Worm (Caenorhabditis elegans) whole organism, young adult: Measurements from ENCODE around the gene mdf-1.

Experiments
- D2030.7 ChIP-seq: fragments of 200-800 bp; sonication (Bioruptor generic); IDR thresholded peaks from 2 replicates; pipeline ENCODE4 v1.3.6; 2022; ENCODE audit warnings: missing genetic modification reagents, missing genetic modification characterization, missing compliant biosample characterization
- F10E7.11 ChIP-seq: sonication (generic microtip); optimal IDR thresholded peaks from 2 replicates; lab custom pipeline; 2017; ENCODE audit warnings: mild to moderate bottlenecking, missing genetic modification characterization, moderate library complexity, missing compliant biosample characterization
- F37B4.10 ChIP-seq: fragments of 200-800 bp; sonication (Bioruptor generic); IDR thresholded peaks from 2 replicates; pipeline ENCODE4 v1.3.6; 2022; ENCODE audit warnings: missing genetic modification characterization, missing compliant biosample characterization
- F49E8.2 ChIP-seq: sonication (generic microtip); optimal IDR thresholded peaks from 3 replicates; lab custom pipeline; 2017; ENCODE audit warnings: missing genetic modification characterization, mild to moderate bottlenecking, missing compliant biosample characterization, antibody characterized with exemption, moderate library complexity; ENCODE audit not compliant: insufficient read depth
- T07F8.4 ChIP-seq: sonication (generic microtip); optimal IDR thresholded peaks from 2 replicates; lab custom pipeline; 2016; ENCODE audit warnings: mild to moderate bottlenecking, missing genetic modification characterization, moderate library complexity, missing compliant biosample characterization
- Y53F4B.3 ChIP-seq: fragments of 200-800 bp; sonication (Bioruptor generic); IDR thresholded peaks from 2 replicates; pipeline ENCODE4 v1.3.6; 2022; ENCODE audit warnings: missing genetic modification reagents, missing genetic modification characterization, missing compliant biosample characterization
- Y67H2A.10 ChIP-seq: fragments of 200-800 bp; sonication (Bioruptor generic); conservative IDR thresholded peaks from 2 replicates; pipeline ENCODE4 v1.3.6; 2022; ENCODE audit warnings: missing genetic modification reagents, missing genetic modification characterization, missing compliant biosample characterization
- ZK185.1 ChIP-seq: sonication (generic microtip); optimal IDR thresholded peaks from 2 replicates; lab custom pipeline; 2016; ENCODE audit warnings: mild to moderate bottlenecking, missing genetic modification characterization, missing compliant biosample characterization; ENCODE audit not compliant: poor library complexity, severe bottlenecking
- attf-3 ChIP-seq: fragments of 200-800 bp; sonication (Bioruptor generic); conservative IDR thresholded peaks from 2 replicates; pipeline ENCODE4 v1.3.6; 2022; ENCODE audit warnings: missing genetic modification reagents, missing genetic modification characterization, missing compliant biosample characterization
- bed-1 ChIP-seq: fragments of 200-800 bp; sonication (Bioruptor generic); IDR thresholded peaks from 2 replicates; pipeline ENCODE4 v1.3.6; 2022; ENCODE audit warnings: missing genetic modification reagents, missing genetic modification characterization, missing compliant biosample characterization
- cebp-1 ChIP-seq, 2 experiments: fragments of 200-800 bp in 1 of 2; sonication (Bioruptor generic) in 1 of 2; sonication (generic microtip) in 1 of 2; IDR thresholded peaks in 1 of 2; optimal IDR thresholded peaks in 1 of 2; 2 replicates each; pipeline versions ENCODE4 v1.3.6 to Lab custom; 2017 to 2022; ENCODE audit warnings: missing compliant biosample characterization in 2 of 2, missing genetic modification characterization in 2 of 2, mild to moderate bottlenecking in 1 of 2, missing genetic modification reagents in 1 of 2, moderate library complexity in 1 of 2
- cebp-2 ChIP-seq: fragments of 200-800 bp; sonication (Bioruptor generic); IDR thresholded peaks from 2 replicates; pipeline ENCODE4 v1.3.6; 2022; ENCODE audit warnings: missing genetic modification characterization, missing compliant biosample characterization
- ceh-40 ChIP-seq: fragments of 200-800 bp; sonication (Bioruptor generic); IDR thresholded peaks from 2 replicates; pipeline ENCODE4 v1.3.6; 2022; ENCODE audit warnings: missing genetic modification characterization, missing compliant biosample characterization
- ceh-79 ChIP-seq: sonication (generic microtip); optimal IDR thresholded peaks from 2 replicates; lab custom pipeline; 2017; ENCODE audit warnings: mild to moderate bottlenecking, missing genetic modification characterization, missing compliant biosample characterization
- ceh-91 ChIP-seq: fragments of 200-800 bp; sonication (Bioruptor generic); IDR thresholded peaks from 2 replicates; pipeline ENCODE4 v1.3.6; 2022; ENCODE audit warnings: missing genetic modification reagents, missing genetic modification characterization, missing compliant biosample characterization
- dox-1 ChIP-seq: fragments of 200-800 bp; sonication (Bioruptor generic); IDR thresholded peaks from 2 replicates; pipeline ENCODE4 v1.3.6; 2022; ENCODE audit warnings: missing genetic modification reagents, missing genetic modification characterization, missing compliant biosample characterization
- egl-18 ChIP-seq: fragments of 200-800 bp; sonication (Bioruptor generic); IDR thresholded peaks from 2 replicates; pipeline ENCODE4 v1.3.6; 2022; ENCODE audit warnings: missing genetic modification reagents, missing genetic modification characterization, missing compliant biosample characterization
- egl-44 ChIP-seq: fragments of 200-800 bp; sonication (Bioruptor generic); IDR thresholded peaks from 2 replicates; pipeline ENCODE4 v1.3.6; 2022; ENCODE audit warnings: missing genetic modification reagents, missing genetic modification characterization, missing compliant biosample characterization
- gei-17 ChIP-seq: fragments of 200-800 bp; sonication (Bioruptor generic); optimal IDR thresholded peaks from 2 replicates; lab custom pipeline; 2018; ENCODE audit warnings: mild to moderate bottlenecking, missing genetic modification characterization, missing compliant biosample characterization
- hmg-1.2 ChIP-seq: fragments of 200-800 bp; sonication (Bioruptor generic); IDR thresholded peaks from 2 replicates; pipeline ENCODE4 v1.3.6; 2022; ENCODE audit warnings: missing genetic modification reagents, missing genetic modification characterization, missing compliant biosample characterization
- lag-1 ChIP-seq: fragments of 200-800 bp; sonication (Bioruptor generic); IDR thresholded peaks from 2 replicates; pipeline ENCODE4 v1.3.6; 2022; ENCODE audit warnings: missing genetic modification reagents, missing genetic modification characterization, missing compliant biosample characterization
- let-607 ChIP-seq, 2 experiments: fragments of 200-800 bp in 1 of 2; sonication (Bioruptor generic) in 1 of 2; sonication (generic microtip) in 1 of 2; optimal IDR thresholded peaks; 2 replicates each; lab custom pipeline; 2016 to 2018; ENCODE audit warnings: mild to moderate bottlenecking in 2 of 2, missing compliant biosample characterization in 2 of 2, missing genetic modification characterization in 2 of 2, moderate library complexity in 2 of 2, missing genotype in 1 of 2
- lin-26 ChIP-seq: fragments of 200-800 bp; sonication (Bioruptor generic); IDR thresholded peaks from 2 replicates; pipeline ENCODE4 v1.3.6; 2022; ENCODE audit warnings: missing genetic modification reagents, missing genetic modification characterization, missing compliant biosample characterization
- lin-35 ChIP-seq, 3 experiments: fragments of 150-350 bp in 2 of 3; sonication (generic microtip) in 1 of 3; optimal IDR thresholded peaks; 2 replicates each; lab custom pipeline; 2014 to 2018; ENCODE audit warnings: missing biosample characterization in 3 of 3, missing genetic modification characterization in 3 of 3, missing genetic modification reagents in 3 of 3
- lin-40 ChIP-seq: sonication (generic microtip); optimal IDR thresholded peaks from 2 replicates; lab custom pipeline; 2016; ENCODE audit warnings: missing genetic modification characterization, mild to moderate bottlenecking, missing compliant biosample characterization, missing genotype, missing genetic modification reagents
- lin-54 ChIP-seq: fragments of 200-800 bp; sonication (Bioruptor generic); optimal IDR thresholded peaks from 2 replicates; lab custom pipeline; 2018; ENCODE audit warnings: mild to moderate bottlenecking, missing genetic modification characterization, missing compliant biosample characterization
- lsl-1 ChIP-seq: fragments of 200-800 bp; sonication (Bioruptor generic); optimal IDR thresholded peaks from 2 replicates; lab custom pipeline; 2018; ENCODE audit warnings: mild to moderate bottlenecking, missing genetic modification characterization, moderate library complexity, missing compliant biosample characterization
- lsy-27 ChIP-seq: sonication (generic microtip); optimal IDR thresholded peaks from 2 replicates; lab custom pipeline; 2017; ENCODE audit warnings: missing genetic modification characterization, mild to moderate bottlenecking, missing compliant biosample characterization, antibody characterized with exemption, missing genotype, borderline replicate concordance; ENCODE audit not compliant: insufficient read depth
- madf-10 ChIP-seq: sonication (generic microtip); optimal IDR thresholded peaks from 2 replicates; lab custom pipeline; 2016; ENCODE audit warnings: mild to moderate bottlenecking, missing genetic modification characterization, missing compliant biosample characterization
- madf-6 ChIP-seq: fragments of 200-800 bp; sonication (Bioruptor generic); IDR thresholded peaks from 2 replicates; pipeline ENCODE4 v1.3.6; 2022; ENCODE audit warnings: missing genetic modification reagents, missing genetic modification characterization, missing compliant biosample characterization
- madf-8 ChIP-seq: fragments of 200-800 bp; sonication (Bioruptor generic); conservative IDR thresholded peaks from 2 replicates; pipeline ENCODE4 v1.3.6; 2022; ENCODE audit warnings: missing genetic modification reagents, missing genetic modification characterization, missing compliant biosample characterization
- mcd-1 ChIP-seq: fragments of 200-800 bp; sonication (Bioruptor generic); IDR thresholded peaks from 2 replicates; pipeline ENCODE4 v1.3.6; 2022; ENCODE audit warnings: missing genetic modification reagents, missing genetic modification characterization, missing compliant biosample characterization
- nfya-1 ChIP-seq: sonication (generic microtip); optimal IDR thresholded peaks from 2 replicates; lab custom pipeline; 2017; ENCODE audit warnings: antibody characterized with exemption, missing compliant biosample characterization, missing genetic modification characterization, borderline replicate concordance; ENCODE audit not compliant: insufficient read depth
- nhr-27 ChIP-seq: fragments of 200-800 bp; sonication (Bioruptor generic); optimal IDR thresholded peaks from 2 replicates; lab custom pipeline; 2018; ENCODE audit warnings: mild to moderate bottlenecking, missing genetic modification characterization, moderate library complexity, missing compliant biosample characterization
- pbrm-1 ChIP-seq: fragments of 200-800 bp; sonication (Bioruptor generic); IDR thresholded peaks from 2 replicates; pipeline ENCODE4 v1.3.6; 2022; ENCODE audit warnings: missing genetic modification reagents, missing genetic modification characterization, missing compliant biosample characterization
- rpc-1 ChIP-seq, 2 experiments: fragments of 150-350 bp in 1 of 2; sonication (generic microtip) in 1 of 2; optimal IDR thresholded peaks; 2 replicates each; lab custom pipeline; 2014 to 2018; ENCODE audit warnings: missing biosample characterization in 1 of 2, missing genetic modification characterization in 1 of 2, missing genetic modification reagents in 1 of 2, missing genotype in 1 of 2
- sdz-38 ChIP-seq: sonication (generic microtip); optimal IDR thresholded peaks from 2 replicates; lab custom pipeline; 2016; ENCODE audit warnings: missing genotype, missing genetic modification characterization, missing compliant biosample characterization
- snpc-1.1 ChIP-seq: sonication (generic microtip); optimal IDR thresholded peaks from 2 replicates; lab custom pipeline; 2017; ENCODE audit warnings: missing genetic modification characterization, mild to moderate bottlenecking, missing compliant biosample characterization, antibody characterized with exemption, moderate library complexity, missing genotype, missing genetic modification reagents; ENCODE audit not compliant: insufficient read depth
- snpc-4 ChIP-seq, 5 experiments: fragments of 150-350 bp in 1 of 5; sonication (generic microtip) in 4 of 5; optimal IDR thresholded peaks; 2 replicates each; lab custom pipeline; 2014 to 2018; ENCODE audit warnings: missing genetic modification characterization in 5 of 5, missing biosample characterization in 3 of 5, antibody characterized with exemption in 2 of 5, mild to moderate bottlenecking in 2 of 5, missing compliant biosample characterization in 2 of 5, missing genotype in 2 of 5, moderate library complexity in 2 of 5, missing genetic modification reagents in 1 of 5
- somi-1 ChIP-seq: fragments of 200-800 bp; sonication (Bioruptor generic); optimal IDR thresholded peaks from 2 replicates; lab custom pipeline; 2018; ENCODE audit warnings: mild to moderate bottlenecking, missing genetic modification characterization, missing compliant biosample characterization
- tbp1 ChIP-seq: fragments of 200-800 bp; sonication (Bioruptor generic); optimal IDR thresholded peaks from 2 replicates; lab custom pipeline; 2018; ENCODE audit warnings: mild to moderate bottlenecking, missing genetic modification characterization, missing compliant biosample characterization
- zfh-2 ChIP-seq: fragments of 200-800 bp; sonication (Bioruptor generic); conservative IDR thresholded peaks from 2 replicates; pipeline ENCODE4 v1.3.6; 2022; ENCODE audit warnings: missing genetic modification reagents, missing genetic modification characterization, missing compliant biosample characterization

mdf-1 gene

DNA sequence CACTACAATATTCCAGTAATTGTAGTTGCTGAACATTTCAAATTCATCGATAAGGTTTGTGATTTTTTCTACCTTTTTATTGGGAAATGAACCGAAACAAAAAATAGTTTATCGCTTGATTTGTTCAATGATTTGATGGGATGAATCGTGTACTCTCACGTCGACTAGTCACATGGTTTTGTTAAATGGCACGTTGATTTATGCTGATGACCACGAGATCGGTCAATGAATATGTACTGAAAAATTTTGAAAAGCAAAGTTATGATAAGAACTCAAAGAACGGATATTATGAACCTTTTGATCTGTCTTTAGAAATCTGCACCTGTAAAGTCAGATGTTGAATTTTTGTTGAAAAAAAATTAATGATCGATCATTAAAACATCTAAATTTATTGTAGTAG lies 27.7 kb downstream of the mdf-1 start (continued):
- TF ChIP-seq lin-26 (GFP tag; lab: Robert Waterston, UW) = peak; percentile 65; the same call in 1 of the 2 replicates
- no peak for TF ChIP-seq snpc-4 (GFP tag; optimal IDR thresholded peaks at IDR 0.05; lab: Kevin White, UChicago)
- TF ChIP-seq snpc-4 (tag; optimal IDR thresholded peaks at IDR 0.05; lab: Kevin White, UChicago) = no peak
- TF ChIP-seq nhr-27 (tag; lab: Kevin White, UChicago) = no peak
- no peak for TF ChIP-seq rpc-1 (optimal IDR thresholded peaks at IDR 0.05; lab: Kevin White, UChicago)
- no peak for TF ChIP-seq rpc-1 (tag; optimal IDR thresholded peaks at IDR 0.05; lab: Kevin White, UChicago)
- TF ChIP-seq lag-1 (GFP tag; lab: Robert Waterston, UW) = no peak
- peak; percentile 78 for TF ChIP-seq somi-1 (GFP tag; lab: Kevin White, UChicago)
- TF ChIP-seq, all 124 proteins: peak for 9

DNA sequence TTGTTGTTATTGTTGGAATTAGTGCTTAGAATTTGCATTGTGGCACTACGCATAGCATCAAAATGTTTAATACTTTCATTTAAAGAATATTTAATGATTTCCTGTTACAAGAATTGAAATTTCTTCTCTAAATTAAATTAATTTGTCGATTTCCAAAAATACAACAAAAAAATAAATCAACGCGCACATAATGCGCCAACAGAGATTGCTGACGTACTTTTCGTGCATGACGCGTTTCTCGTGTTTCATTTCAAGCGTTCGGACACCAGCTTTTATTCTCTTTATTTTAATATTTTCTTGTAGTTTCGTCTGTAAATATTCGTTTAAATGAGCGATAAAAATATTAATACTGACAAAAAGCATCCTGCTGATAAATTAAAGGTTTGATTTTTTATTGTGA lies 30.4 kb downstream of the mdf-1 start, which contains the start of gene eif-2Bdelta:
Gene eif-2Bdelta, plus strand, starts transcription at position 235 of the 400 bp plus-strand sequence.
- TF ChIP-seq cebp-2 (GFP tag; lab: Robert Waterston, UW) (no peak), egl-44 (GFP tag; lab: Robert Waterston, UW) (no peak), gei-17 (GFP tag; lab: Kevin White, UChicago) (no peak), nhr-27 (tag; lab: Kevin White, UChicago) (no peak), dox-1 (GFP tag; lab: Robert Waterston, UW) (peak; percentile 49; the same call in 1 of the 2 replicates), madf-6 (peak; percentile 48; the same call in 1 of the 2 replicates), tbp1 (GFP tag; lab: Kevin White, UChicago) (no peak), nfya-1 (no peak), pbrm-1 (GFP tag; lab: Robert Waterston, UW) (0 out of 2 replicates have a peak, but pooled peaks have one; percentile 28), zfh-2 (GFP tag; lab: Robert Waterston, UW) (no peak), F37B4.10 (GFP tag; lab: Robert Waterston, UW) (no peak), Y53F4B.3 (GFP tag; lab: Robert Waterston, UW) (no peak), lin-40 (peak; percentile 62), madf-10 (tag; lab: Kevin White, UChicago) (no peak), bed-1 (no peak), let-607 (tag; optimal IDR thresholded peaks at IDR 0.05; lab: Kevin White, UChicago) (peak in 1 of 2 experiments; percentile 23), F49E8.2 (tag; lab: Kevin White, UChicago) (no peak), T07F8.4 (no peak), lin-54 (GFP tag; lab: Kevin White, UChicago) (peak; percentile 59), lsl-1 (GFP tag; lab: Kevin White, UChicago) (peak; percentile 21), ceh-40 (GFP tag; lab: Robert Waterston, UW) (no peak), ceh-79 (tag; lab: Kevin White, UChicago) (no peak), snpc-4 (GFP tag; optimal IDR thresholded peaks at IDR 0.05; lab: Kevin White, UChicago) (peak; percentile 15), snpc-4 (tag; optimal IDR thresholded peaks at IDR 0.05; lab: Kevin White, UChicago) (peak in 3 of 4 experiments; percentile 42 to 49 (median 48)), cebp-1 (GFP tag; IDR thresholded peaks at IDR 0.05; lab: Robert Waterston, UW) (no peak), cebp-1 (tag; optimal IDR thresholded peaks at IDR 0.05; lab: Kevin White, UChicago) (peak; percentile 53), snpc-1.1 (tag; lab: Kevin White, UChicago) (no peak), attf-3 (GFP tag; lab: Robert Waterston, UW) (no peak), ZK185.1 (tag; lab: Kevin White, UChicago) (peak; percentile 39), madf-8 (GFP tag; lab: Robert Waterston, UW) (no peak), lsy-27 (no peak), F10E7.11 (tag; lab: Kevin White, UChicago) (no peak), hmg-1.2 (GFP tag; lab: Robert Waterston, UW) (0 out of 2 replicates have a peak, but pooled peaks have one; percentile 23), D2030.7 (GFP tag; lab: Robert Waterston, UW) (no peak), Y67H2A.10 (no peak), lin-35 (GFP tag; optimal IDR thresholded peaks at IDR 0.05; lab: Kevin White, UChicago) (peak in 1 of 3 experiments; percentile 70), ceh-91 (GFP tag; lab: Robert Waterston, UW) (no peak), mcd-1 (GFP tag; lab: Robert Waterston, UW) (peak; percentile 60), egl-18 (no peak), sdz-38 (tag; lab: Kevin White, UChicago) (no peak), lag-1 (GFP tag; lab: Robert Waterston, UW) (no peak)
